Worm (Caenorhabditis elegans) whole organism, mixed stage, embryonic: ENCODE measurements around the gene F48G7.8.

Source experiments
- M03D4.4 ChIP-seq: sonication (generic microtip); optimal IDR thresholded peaks from 2 replicates; lab custom pipeline; 2017; ENCODE audit warnings: mild to moderate bottlenecking, missing genetic modification characterization, missing compliant biosample characterization
- bed-3 ChIP-seq: fragments of 200-800 bp; sonication (Bioruptor generic); optimal IDR thresholded peaks from 3 replicates; lab custom pipeline; 2018; ENCODE audit warnings: mild to moderate bottlenecking, missing genetic modification characterization, moderate library complexity, missing compliant biosample characterization
- ceh-39 ChIP-seq: fragments of 150-350 bp; optimal IDR thresholded peaks from 2 replicates; lab custom pipeline; 2014; ENCODE audit warnings: missing biosample characterization, missing genetic modification characterization
- ceh-43 ChIP-seq: fragments of 200-800 bp; sonication (Bioruptor generic); optimal IDR thresholded peaks from 2 replicates; lab custom pipeline; 2018; ENCODE audit warnings: mild to moderate bottlenecking, missing genetic modification characterization, moderate library complexity, missing compliant biosample characterization
- ceh-83 ChIP-seq: fragments of 200-800 bp; sonication (Bioruptor generic); optimal IDR thresholded peaks from 2 replicates; lab custom pipeline; 2018; ENCODE audit warnings: mild to moderate bottlenecking, missing genetic modification characterization, missing compliant biosample characterization
- ces-1 ChIP-seq: fragments of 150-350 bp; optimal IDR thresholded peaks from 2 replicates; lab custom pipeline; 2014; ENCODE audit warnings: missing biosample characterization, missing genetic modification reagents, missing genetic modification characterization
- cnd-1 ChIP-seq: fragments of 200-800 bp; sonication (Bioruptor generic); optimal IDR thresholded peaks from 2 replicates; lab custom pipeline; 2018; ENCODE audit warnings: mild to moderate bottlenecking, missing genetic modification characterization, missing compliant biosample characterization
- drap-1 ChIP-seq: fragments of 200-800 bp; sonication (Bioruptor generic); optimal IDR thresholded peaks from 3 replicates; lab custom pipeline; 2018; ENCODE audit warnings: mild to moderate bottlenecking, missing genetic modification characterization, missing compliant biosample characterization
- elt-3 ChIP-seq: fragments of 150-350 bp; optimal IDR thresholded peaks from 2 replicates; lab custom pipeline; 2014; ENCODE audit warnings: missing biosample characterization, missing genetic modification characterization
- flh-1 ChIP-seq: fragments of 200-800 bp; sonication (Bioruptor generic); optimal IDR thresholded peaks from 2 replicates; lab custom pipeline; 2018; ENCODE audit warnings: mild to moderate bottlenecking, missing genetic modification characterization, moderate library complexity, missing compliant biosample characterization
- ham-2 ChIP-seq: fragments of 200-800 bp; sonication (Bioruptor generic); optimal IDR thresholded peaks from 2 replicates; lab custom pipeline; 2018; ENCODE audit warnings: mild to moderate bottlenecking, missing genetic modification characterization, missing compliant biosample characterization
- hlh-1 ChIP-seq: fragments of 150-350 bp; optimal IDR thresholded peaks from 2 replicates; lab custom pipeline; 2014; ENCODE audit warnings: missing biosample characterization, missing genetic modification reagents, missing genetic modification characterization
- lin-13 ChIP-seq: fragments of 150-350 bp; optimal IDR thresholded peaks from 2 replicates; lab custom pipeline; 2014; ENCODE audit warnings: missing biosample characterization, missing genetic modification characterization
- lin-32 ChIP-seq: fragments of 200-800 bp; sonication (Bioruptor generic); optimal IDR thresholded peaks from 2 replicates; lab custom pipeline; 2018; ENCODE audit warnings: mild to moderate bottlenecking, missing genetic modification characterization, missing compliant biosample characterization
- lsy-2 ChIP-seq: fragments of 150-350 bp; optimal IDR thresholded peaks from 2 replicates; lab custom pipeline; 2014; ENCODE audit warnings: missing biosample characterization, missing genetic modification characterization
- mab-5 ChIP-seq: fragments of 150-350 bp; optimal IDR thresholded peaks from 2 replicates; lab custom pipeline; 2014; ENCODE audit warnings: missing biosample characterization, missing genetic modification characterization
- nhr-2 ChIP-seq: fragments of 150-350 bp; optimal IDR thresholded peaks from 2 replicates; lab custom pipeline; 2014; ENCODE audit warnings: missing biosample characterization, missing genetic modification characterization
- nhr-237 ChIP-seq: fragments of 150-350 bp; optimal IDR thresholded peaks from 2 replicates; lab custom pipeline; 2014; ENCODE audit warnings: missing biosample characterization, missing genetic modification characterization
- nhr-28 ChIP-seq: fragments of 150-350 bp; optimal IDR thresholded peaks from 2 replicates; lab custom pipeline; 2014; ENCODE audit warnings: missing biosample characterization, missing genetic modification characterization
- nhr-76 ChIP-seq: sonication (generic microtip); optimal IDR thresholded peaks from 2 replicates; lab custom pipeline; 2017; ENCODE audit warnings: missing biosample characterization, missing genetic modification characterization
- pha-4 ChIP-seq: fragments of 150-350 bp; optimal IDR thresholded peaks from 2 replicates; lab custom pipeline; 2018; ENCODE audit warnings: missing biosample characterization, missing genetic modification reagents, missing genetic modification characterization
- snpc-4 ChIP-seq: fragments of 150-350 bp; optimal IDR thresholded peaks from 2 replicates; lab custom pipeline; 2014; ENCODE audit warnings: missing biosample characterization, missing genetic modification characterization
- sptf-1 ChIP-seq: sonication (generic microtip); optimal IDR thresholded peaks from 2 replicates; lab custom pipeline; 2017; ENCODE audit warnings: mild to moderate bottlenecking, missing genetic modification characterization, moderate library complexity, missing compliant biosample characterization
- tbx-8 ChIP-seq: fragments of 200-800 bp; sonication (Bioruptor generic); optimal IDR thresholded peaks from 2 replicates; lab custom pipeline; 2018; ENCODE audit warnings: mild to moderate bottlenecking, missing genetic modification characterization, moderate library complexity, missing compliant biosample characterization
- unc-120 ChIP-seq: sonication (generic microtip); optimal IDR thresholded peaks from 2 replicates; lab custom pipeline; 2017; ENCODE audit warnings: missing genetic modification characterization, missing compliant biosample characterization; ENCODE audit not compliant: poor library complexity, severe bottlenecking
- unc-39 ChIP-seq: fragments of 150-350 bp; optimal IDR thresholded peaks from 2 replicates; lab custom pipeline; 2014; ENCODE audit warnings: missing biosample characterization, missing genetic modification characterization
- unc-62 ChIP-seq: fragments of 150-350 bp; optimal IDR thresholded peaks from 2 replicates; lab custom pipeline; 2014; ENCODE audit warnings: missing biosample characterization, missing genetic modification reagents, missing genetic modification characterization
- zip-8 ChIP-seq: fragments of 150-350 bp; optimal IDR thresholded peaks from 2 replicates; lab custom pipeline; 2014; ENCODE audit warnings: missing biosample characterization, missing genetic modification characterization
- ztf-11 ChIP-seq: fragments of 150-350 bp; optimal IDR thresholded peaks from 2 replicates; lab custom pipeline; 2014; ENCODE audit warnings: missing biosample characterization, missing genetic modification characterization

The F48G7.8 gene

DNA sequence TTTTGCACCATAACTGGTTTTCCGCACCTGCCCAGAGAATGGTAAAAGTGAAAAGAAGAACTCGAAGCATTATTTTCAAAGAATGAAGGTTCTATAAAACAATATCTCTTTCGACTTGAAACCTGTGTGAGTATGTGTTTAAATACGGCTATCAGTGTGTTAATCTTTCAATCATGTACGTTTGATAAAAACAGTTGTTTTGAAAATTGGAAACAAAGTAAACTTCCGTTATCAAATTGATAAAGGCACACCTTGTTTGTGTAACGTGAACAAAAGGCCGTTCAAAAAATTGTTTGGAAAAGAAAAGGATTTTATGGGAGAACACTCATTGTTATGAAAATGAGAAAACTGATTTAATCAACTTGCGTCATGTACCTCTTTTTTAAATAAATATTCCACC, 1.2 kb downstream of the F48G7.8 start, which contains the start of gene F48G7.7:
Gene F48G7.7, minus strand, starts transcription at position 101 of the 400 bp plus-strand sequence.
- TF ChIP-seq hlh-1 (tag; lab: Kevin White, UChicago) (no peak), ham-2 (GFP tag; lab: Kevin White, UChicago) (no peak), cnd-1 (tag; lab: Kevin White, UChicago) (no peak), sptf-1 (tag; lab: Kevin White, UChicago) (no peak), tbx-8 (GFP tag; lab: Kevin White, UChicago) (no peak), flh-1 (GFP tag; lab: Kevin White, UChicago) (no peak), unc-39 (tag; lab: Kevin White, UChicago) (no peak), ztf-11 (no peak), drap-1 (GFP tag; lab: Kevin White, UChicago) (no peak), lin-32 (GFP tag; lab: Kevin White, UChicago) (no peak), unc-120 (no peak)

DNA sequence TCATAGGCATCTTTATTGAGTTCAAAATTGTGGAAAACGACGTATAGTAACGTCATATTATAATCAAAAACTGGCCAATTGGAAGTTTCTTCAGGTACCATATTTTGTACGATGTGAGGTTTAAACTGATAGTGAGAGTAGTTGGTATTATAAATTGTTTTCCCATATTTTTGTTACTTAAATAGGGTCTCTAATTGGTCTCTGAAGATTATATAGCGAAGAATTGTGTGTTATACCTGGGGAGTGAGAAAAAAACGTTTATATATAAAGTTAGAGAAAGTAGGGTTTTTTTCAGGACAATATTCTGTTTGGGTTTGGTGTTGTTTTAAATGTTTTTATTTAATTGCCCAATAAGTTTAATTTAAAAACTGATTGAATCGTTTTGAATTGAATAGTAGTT, 2.6 kb downstream of the F48G7.8 start, which contains the start of gene srt-17:
Gene srt-17, minus strand, starts transcription at position 101 of the 400 bp plus-strand sequence.
- no peak for TF ChIP-seq bed-3 (GFP tag; lab: Kevin White, UChicago)
- TF ChIP-seq pha-4 (tag; lab: Kevin White, UChicago), result no peak
- no peak for TF ChIP-seq ceh-83 (GFP tag; lab: Kevin White, UChicago)
- no peak for TF ChIP-seq drap-1 (GFP tag; lab: Kevin White, UChicago)
- no peak for TF ChIP-seq lin-13 (tag; lab: Kevin White, UChicago)
- TF ChIP-seq nhr-76 (tag; lab: Kevin White, UChicago), result no peak
- TF ChIP-seq nhr-2 (tag; lab: Kevin White, UChicago), result no peak
- TF ChIP-seq zip-8 (tag; lab: Kevin White, UChicago), result no peak

DNA sequence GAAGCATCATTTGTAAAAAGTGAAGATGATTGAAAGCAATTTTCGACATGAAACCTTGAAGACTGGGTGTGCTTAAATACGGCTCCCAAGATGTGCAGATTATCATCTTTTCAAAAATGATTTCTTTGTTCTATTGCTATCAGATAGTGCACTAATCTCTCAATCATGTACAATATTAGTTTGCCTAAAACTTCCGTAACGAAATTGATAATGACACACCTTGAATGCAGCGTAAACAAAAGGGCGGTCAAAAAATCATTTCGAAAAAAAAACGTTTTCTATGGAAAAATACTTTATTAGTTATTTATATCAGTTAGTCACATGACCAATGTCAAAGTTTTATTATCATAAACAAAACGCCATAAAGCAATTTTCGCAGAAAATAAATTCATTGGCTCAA, 4.6 kb downstream of the F48G7.8 start, which contains the start of gene F48G7.5:
Gene F48G7.5, minus strand, starts transcription at position 34 of the 400 bp plus-strand sequence.
- TF ChIP-seq zip-8 (tag; lab: Kevin White, UChicago), result no peak
- no peak for TF ChIP-seq pha-4 (tag; lab: Kevin White, UChicago)
- no peak for TF ChIP-seq lin-32 (GFP tag; lab: Kevin White, UChicago)
- TF ChIP-seq unc-120, result no peak
- TF ChIP-seq ces-1, result no peak
- TF ChIP-seq flh-1 (GFP tag; lab: Kevin White, UChicago), result no peak
- no peak for TF ChIP-seq nhr-237
- no peak for TF ChIP-seq elt-3 (tag; lab: Kevin White, UChicago)

DNA sequence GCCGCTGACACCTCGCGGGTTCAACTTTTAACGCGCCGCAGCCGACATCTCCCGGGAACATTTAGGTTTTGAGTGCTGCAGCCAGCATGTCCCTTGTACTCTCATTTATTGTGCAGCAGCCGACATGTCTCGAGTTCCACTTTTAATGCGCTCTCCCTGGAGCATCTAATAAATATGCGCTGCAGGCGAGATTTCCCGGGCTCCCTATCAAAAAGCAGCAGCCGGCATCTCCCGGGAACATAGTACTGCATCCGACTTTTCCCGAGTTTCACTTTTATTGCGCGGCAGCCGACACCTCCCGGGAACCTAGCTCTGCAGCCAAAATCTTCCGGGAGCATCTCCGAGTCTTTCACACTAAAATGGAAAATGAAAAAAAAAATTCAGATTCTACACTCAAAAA, 6.5 kb downstream of the F48G7.8 start:
- TF ChIP-seq nhr-2 (tag; lab: Kevin White, UChicago), result no peak

DNA sequence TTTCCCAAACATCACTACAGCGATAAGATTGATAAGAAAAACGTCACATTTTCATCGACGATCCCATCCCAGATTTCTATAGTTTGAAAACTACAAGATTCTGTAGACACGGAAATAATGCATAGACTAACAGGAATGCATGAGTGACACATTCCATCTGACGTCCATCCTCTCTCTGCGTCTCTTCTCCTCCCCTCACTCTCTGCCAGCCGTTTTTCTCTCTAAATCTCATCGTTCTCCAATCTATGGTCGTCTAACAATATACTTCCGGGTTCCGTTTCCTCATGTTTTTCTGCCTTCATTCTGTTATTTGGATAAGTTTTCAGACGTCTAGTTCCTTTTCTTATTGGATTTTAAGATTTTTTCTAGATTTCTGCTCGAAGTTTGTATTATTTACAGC, 8.4 kb downstream of the F48G7.8 start, which contains the start of gene F48G7.4:
Gene F48G7.4, plus strand, starts transcription at position 400 of the 400 bp plus-strand sequence.
- no peak for TF ChIP-seq nhr-237
- peak; percentile 86 for TF ChIP-seq unc-62 (GFP tag; lab: Kevin White, UChicago)

DNA sequence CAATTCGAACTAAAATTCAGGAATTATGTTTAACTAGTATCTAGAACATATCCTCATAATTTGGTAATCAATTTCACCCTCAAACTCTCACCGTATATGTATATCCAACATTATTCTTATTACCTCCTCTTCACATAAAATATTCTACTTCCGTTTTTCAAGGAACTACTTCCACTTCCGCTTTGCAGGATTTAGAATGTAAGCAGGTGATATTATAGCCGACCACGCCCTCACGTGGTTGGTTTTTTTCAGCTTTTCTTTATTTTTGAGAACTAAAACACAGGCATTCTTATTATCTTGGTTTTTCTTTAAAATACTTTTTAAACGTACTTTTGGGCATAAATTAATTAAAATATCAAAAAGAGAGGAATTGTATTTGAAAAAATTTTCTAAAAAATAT, 9.6 kb downstream of the F48G7.8 start:
- TF ChIP-seq ces-1 (no peak), snpc-4 (tag; lab: Kevin White, UChicago) (no peak), nhr-28 (no peak), mab-5 (tag; lab: Kevin White, UChicago) (no peak), tbx-8 (GFP tag; lab: Kevin White, UChicago) (no peak), ztf-11 (no peak), lsy-2 (tag; lab: Kevin White, UChicago) (no peak), M03D4.4 (tag; lab: Kevin White, UChicago) (no peak), nhr-2 (tag; lab: Kevin White, UChicago) (no peak), sptf-1 (tag; lab: Kevin White, UChicago) (no peak), ceh-43 (GFP tag; lab: Kevin White, UChicago) (no peak), hlh-1 (tag; lab: Kevin White, UChicago) (no peak), lin-13 (tag; lab: Kevin White, UChicago) (no peak), ceh-39 (tag; lab: Kevin White, UChicago) (no peak), nhr-237 (no peak)
